Fruit fly (Drosophila melanogaster): ENCODE data around the gene GILT2.

The GILT2 gene

DNA sequence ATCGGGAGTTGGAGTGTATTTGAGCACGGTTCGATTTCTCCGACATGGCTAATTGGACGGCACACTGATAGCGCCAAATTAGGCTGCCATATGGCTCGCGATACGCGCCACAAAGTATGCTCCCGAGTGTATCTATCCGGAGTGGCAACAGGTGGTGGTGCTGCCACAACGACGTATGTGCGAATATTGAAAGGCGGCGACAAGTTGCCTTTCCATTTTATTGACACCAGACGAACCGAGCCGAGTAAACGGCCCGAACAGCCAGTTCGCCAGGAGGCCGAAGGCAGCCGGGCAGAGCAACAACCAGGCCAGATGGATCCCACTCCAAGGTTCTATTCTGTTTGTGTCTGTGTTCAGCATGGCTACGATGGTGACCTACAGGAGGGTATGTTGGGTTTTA, 20.1 kb downstream of the GILT2 start, which contains the start of gene prt:
prt (minus strand) TSS at position 193 of the 400 bp plus-strand sequence.
- TF ChIP-seq CG17801 (GFP tag; optimal IDR thresholded peaks at IDR 0.05; ENCODE audit: partially characterized antibody) = no peak

DNA sequence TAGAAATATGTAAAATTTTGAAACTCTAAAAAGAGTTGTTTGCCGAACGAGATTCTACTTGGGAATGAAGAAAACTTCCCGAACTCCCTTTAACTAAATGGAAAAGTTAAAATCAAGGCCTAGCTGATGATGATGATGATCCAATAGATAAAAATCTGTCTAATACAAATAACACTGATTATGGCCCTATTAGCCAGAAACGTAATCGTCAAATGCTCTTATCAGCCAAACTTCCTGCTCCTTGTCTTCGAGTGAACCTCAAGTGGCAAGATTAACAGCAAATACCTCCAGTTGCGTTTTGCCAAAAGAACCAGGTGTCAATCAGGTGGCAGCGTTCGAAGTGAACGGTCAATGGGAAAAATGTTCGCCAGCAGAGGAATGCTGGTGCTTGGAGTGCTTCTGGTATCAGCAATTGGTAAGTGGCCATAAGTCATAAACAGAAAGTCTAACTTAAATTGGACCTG, 21.6 kb downstream of the GILT2 start, which contains the start of the genes CG31468 and Gba1a:
CG31468 (minus strand) TSS at position 51 of the 464 bp plus-strand sequence.
Gba1a (plus strand) TSS at position 318 of the 464 bp plus-strand sequence.
- TF ChIP-seq CG17801 (GFP tag; optimal IDR thresholded peaks at IDR 0.05; ENCODE audit: partially characterized antibody) = no peak

DNA sequence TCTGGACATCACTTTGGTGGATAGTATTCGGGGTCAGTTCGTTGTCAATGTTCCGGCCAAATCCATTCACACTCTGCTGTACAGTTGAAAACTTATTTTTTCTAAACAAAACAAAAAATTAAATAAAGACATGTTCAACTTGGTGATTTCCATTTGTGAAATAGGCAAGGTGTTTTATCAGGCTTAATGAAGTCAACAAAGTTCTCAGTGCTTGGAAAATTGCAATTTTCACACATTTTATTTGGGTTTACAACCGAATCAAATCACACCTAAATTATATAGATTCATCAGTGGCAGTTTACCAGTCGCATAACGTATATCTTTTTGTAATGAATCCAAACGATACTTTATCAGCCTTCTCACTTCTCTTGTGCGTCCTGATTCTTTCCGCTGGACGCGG, 23.8 kb downstream of the GILT2 start, which contains the start of gene Qsox4:
Qsox4 (plus strand) TSS at position 301 of the 400 bp plus-strand sequence.
- TF ChIP-seq CG17801 (GFP tag; optimal IDR thresholded peaks at IDR 0.05; ENCODE audit: partially characterized antibody) = no peak

DNA sequence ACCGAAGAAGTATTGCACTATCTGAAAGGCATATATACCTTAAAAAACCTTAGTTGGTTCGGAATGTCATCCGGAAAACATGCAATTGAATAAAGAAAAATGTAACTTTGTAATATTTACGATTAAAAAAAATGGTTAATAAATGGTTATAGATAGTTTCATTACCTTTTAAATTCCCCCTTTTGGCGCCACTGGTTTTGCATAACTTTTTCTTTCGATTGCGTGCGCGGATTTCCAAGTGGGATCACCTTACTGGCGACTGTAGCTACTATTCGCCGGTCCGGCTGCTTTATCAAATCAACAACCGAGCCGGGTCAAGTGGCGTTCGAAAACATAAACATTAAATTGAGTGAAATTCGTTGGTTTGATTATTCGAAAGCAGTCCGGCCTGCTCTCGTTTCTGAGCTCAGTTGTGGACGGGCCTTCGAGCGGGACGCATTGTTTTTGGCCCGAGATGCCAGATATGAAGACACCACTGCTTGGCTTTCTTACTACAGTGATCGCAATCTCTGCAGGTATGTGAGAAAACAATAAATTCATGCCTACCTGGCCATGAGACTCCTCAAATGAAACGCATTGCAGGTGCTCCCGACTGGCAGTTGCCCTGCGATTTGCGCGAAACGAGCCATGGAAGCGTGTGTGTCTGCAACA, 25.8 kb downstream of the GILT2 start, which contains the start of gene Gba1b:
Gba1b (plus strand) TSS at position 422 of the 651 bp plus-strand sequence.
- TF ChIP-seq CG17801 (GFP tag; optimal IDR thresholded peaks at IDR 0.05; ENCODE audit: partially characterized antibody) = no peak

DNA sequence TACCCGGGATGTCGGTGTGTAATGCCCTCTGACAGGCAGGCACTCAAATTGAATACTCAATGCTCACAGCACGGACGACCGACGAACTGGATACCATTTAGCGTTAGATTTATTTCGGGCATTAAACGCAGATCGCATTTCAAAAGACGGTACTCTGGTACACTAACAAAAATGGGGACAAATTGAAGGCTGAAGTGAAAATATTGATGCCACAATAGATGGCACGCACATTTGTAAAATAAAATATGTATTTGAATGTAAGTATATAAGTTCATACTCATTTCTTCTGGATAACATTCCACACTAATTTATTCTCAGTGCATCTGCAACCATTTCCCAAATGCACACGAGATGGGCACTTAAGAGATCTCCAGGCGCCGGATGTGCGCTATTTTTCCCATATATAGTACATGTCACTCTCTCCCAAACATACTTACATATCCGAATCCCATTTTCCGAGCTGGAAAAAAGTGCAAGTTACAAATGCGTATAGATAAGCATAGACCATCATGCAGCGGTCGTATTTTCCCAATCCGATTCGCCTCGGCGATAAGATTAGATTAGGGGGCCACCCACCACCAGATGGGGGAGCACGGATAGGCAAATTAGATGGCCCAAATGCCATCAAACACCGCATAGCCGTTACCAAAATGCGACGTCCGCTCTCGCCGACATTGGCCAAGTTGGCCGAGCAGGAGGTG, 31.0 kb downstream of the GILT2 start, which contains the start of gene CG10301:
CG10301 (plus strand) TSS at position 651 of the 701 bp plus-strand sequence.
- TF ChIP-seq CG17801 (GFP tag; optimal IDR thresholded peaks at IDR 0.05; ENCODE audit: partially characterized antibody) = no peak

DNA sequence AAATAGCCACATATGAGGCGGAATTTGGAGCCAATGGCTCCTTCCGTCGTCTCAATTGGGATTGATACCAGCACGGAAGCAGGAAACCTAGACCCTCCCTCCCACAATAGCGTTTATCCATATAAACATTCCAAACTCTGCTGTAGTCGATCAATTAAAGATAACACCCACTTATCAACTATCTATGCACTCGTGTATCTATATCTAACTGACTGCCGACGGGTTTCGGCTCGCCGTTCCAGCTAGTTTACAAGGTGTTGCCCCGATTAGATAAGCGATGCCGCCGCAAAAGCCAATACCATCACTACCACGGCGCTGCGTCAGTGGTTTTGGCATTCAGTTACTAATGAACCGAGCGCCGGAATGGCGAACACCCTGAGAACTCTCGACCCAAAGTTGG, 32.5 kb downstream of the GILT2 start, which contains the start of gene CG10300:
CG10300 (plus strand) TSS at position 333 of the 400 bp plus-strand sequence.
- TF ChIP-seq CG17801 (GFP tag; optimal IDR thresholded peaks at IDR 0.05; ENCODE audit: partially characterized antibody) = no peak

DNA sequence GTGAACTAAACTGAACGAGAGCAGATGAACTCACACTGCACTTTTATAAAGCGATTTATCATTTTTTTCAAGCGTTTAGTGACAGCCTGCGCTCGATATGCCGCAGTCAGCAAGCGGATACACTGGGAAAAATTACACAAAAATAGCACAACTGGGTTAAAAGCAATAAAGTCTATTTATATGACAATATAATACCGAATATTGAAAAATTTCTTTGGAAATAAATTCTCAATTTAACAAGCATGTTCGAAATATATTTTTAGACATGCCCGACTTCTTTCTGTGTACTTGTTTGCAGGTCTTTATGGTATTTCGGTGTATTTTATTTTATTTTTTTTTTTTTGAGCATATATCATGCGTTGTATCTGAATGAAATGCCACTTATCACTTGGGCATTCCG, 35.2 kb downstream of the GILT2 start:
- TF ChIP-seq CG17801 (GFP tag; optimal IDR thresholded peaks at IDR 0.05; ENCODE audit: partially characterized antibody) = no peak

DNA sequence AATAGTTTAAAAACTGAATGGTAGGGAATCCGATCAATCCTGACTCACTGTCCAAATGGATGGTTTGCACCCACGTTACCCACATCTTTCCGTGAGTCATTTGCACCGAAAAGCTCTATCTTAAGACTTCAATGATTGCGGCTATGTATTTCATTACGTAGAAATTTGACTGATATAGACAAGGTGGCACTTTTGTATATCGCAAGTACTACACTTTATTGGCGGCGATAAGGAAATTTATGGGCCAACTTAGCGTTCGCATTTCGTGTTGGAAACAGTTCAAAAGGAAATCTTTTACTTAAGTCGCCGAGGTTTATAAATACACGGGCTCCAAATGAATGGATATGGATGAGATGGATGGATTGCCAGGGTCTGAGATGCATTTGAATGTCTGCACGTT, 36.2 kb downstream of the GILT2 start:
- TF ChIP-seq CG17801 (GFP tag; optimal IDR thresholded peaks at IDR 0.05; ENCODE audit: partially characterized antibody) = no peak

DNA sequence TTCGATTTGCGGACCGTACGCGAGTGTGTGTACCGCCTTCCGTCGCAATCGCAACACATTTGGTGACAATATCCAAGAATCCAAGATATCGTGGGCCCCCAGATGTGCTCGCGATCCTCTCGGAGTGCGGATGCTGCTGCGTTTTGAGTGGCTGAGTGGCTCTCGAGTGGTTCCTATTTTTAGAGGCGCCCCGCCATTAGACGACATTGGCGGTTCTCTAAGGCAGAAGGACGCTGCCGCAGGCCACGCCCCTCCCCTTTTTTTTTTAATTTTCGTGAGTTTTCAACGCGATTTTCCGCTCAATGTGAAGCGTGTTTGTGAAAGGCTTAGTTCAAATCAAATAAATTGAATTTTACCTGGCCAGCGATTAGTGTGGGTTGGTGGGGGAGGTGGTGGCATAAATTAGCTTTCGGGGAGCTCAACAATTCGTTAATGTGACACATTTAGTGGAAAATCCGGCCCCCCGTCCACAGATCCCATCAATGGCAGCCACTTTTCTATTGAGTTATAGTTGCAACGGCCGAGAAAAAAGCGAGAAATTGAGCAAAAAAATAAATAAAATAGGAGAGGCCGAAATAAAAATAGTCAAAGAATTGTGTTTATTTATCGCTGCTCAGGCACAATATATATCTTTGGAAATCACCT, 39.7 kb downstream of the GILT2 start, which contains the start of gene nau:
nau (minus strand) TSS at position 61 of the 645 bp plus-strand sequence.
- TF ChIP-seq CG17801 (GFP tag; optimal IDR thresholded peaks at IDR 0.05; ENCODE audit: partially characterized antibody) = no peak

DNA sequence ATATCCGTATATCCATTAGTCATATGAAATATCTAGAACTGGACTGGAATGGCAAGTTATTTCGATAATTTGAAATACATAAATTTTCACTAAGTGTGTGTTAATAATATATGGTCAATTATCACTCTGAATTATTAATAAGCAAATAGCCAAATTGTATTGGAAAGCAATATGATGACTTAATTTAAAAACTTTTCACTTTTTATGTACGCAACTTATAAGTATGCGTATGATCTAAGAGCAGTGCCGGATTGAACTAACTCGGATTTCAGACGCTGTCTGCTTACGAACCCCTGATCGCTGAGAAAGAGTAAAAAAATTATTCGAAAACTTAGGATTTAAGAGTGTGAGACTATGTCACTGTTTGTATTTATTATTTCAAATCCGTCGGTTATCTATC, 42.8 kb downstream of the GILT2 start, which contains the start of gene CG10232:
CG10232 (minus strand) TSS at position 101 of the 400 bp plus-strand sequence.
- no peak for TF ChIP-seq CG17801 (GFP tag; optimal IDR thresholded peaks at IDR 0.05; ENCODE audit: partially characterized antibody)

DNA sequence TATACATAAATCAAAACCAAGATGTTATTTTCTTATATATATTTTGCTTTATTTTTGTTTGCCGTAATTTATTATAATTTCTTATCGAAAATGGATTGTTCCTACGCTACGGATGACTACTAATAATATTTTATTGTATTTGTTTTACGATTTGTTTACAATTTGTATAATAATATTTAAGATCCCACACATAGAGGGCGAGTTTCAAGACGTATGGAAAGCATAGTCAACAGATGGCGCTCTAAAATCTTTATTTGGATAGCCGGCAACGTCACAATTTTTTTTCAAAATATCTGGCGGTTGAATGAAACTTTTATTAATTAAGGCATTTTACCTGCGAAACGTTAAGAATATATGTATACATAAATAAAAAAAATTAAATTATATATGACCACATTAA, 43.2 kb downstream of the GILT2 start:
- peak; percentile 54 for TF ChIP-seq CG17801 (GFP tag; optimal IDR thresholded peaks at IDR 0.05; ENCODE audit: partially characterized antibody)

DNA sequence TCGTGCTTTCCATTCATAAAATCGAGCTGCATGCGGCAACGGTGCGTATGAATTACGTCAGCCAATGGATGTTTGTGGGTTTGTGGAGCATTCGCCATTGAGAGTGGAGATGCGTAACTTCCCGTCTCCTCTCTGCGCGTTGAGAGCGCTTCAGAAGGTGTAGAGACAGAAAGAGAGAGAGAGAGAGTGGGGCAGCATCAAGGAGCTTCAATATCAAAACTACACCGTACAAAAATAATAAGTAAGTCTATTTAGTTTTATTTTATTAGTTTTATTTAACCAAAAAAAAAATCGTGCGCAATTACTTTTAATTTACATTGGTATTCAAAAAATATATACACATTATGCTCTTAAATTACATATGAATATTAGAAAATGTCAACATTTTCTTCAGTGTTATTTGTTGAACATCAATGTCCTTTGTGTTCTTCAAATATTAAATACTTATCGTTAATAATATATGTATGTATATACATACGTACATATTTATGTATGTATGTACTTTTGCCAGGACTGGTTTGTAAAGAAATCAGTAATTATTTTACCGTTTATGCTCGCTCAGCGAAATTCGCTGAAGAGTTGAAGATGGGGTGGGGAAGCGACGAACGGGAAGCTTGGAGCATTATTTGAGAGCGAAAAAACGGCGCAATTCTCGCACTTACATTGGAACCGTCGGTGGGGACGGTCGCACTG, 44.1 kb downstream of the GILT2 start, which contains the start of gene CG10365:
CG10365 (plus strand) TSS at position 652 of the 693 bp plus-strand sequence.
- TF ChIP-seq CG17801 (GFP tag; optimal IDR thresholded peaks at IDR 0.05; ENCODE audit: partially characterized antibody) = no peak

DNA sequence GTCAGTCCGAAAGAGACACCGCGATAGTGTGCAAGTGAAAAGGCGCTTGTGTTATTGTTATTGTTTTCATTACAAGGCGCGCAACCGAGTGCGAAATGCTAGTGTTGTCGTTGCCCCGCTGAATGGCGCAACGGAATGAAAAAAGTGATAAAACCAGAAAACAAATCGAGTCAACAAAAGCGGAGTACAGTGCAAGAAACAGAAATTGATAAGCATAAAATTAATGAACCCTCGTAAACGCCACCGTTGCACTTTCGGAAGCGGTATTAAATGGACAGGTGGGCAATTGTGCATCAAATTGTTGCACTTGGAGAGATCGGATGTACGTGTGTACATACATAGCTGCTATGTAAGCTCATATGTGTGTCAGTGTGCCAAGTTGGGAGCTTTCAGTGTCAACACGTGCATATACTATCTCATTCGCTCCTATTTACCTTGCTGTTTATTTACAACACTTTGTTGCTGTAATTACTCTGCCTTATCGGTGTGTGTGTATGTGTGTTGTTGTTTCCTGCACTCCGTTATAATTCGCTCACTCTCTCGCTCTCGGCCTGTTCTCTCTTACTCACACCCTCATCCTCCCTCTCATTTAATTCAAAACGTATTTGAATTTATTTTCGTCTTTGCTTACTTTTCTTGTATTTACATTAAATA, 44.8 kb downstream of the GILT2 start:
- TF ChIP-seq CG17801 (GFP tag; optimal IDR thresholded peaks at IDR 0.05; ENCODE audit: partially characterized antibody) = peak; percentile 17

Data from ovary, adult (tissue).